Fruit fly (Drosophila melanogaster): ENCODE measurements around the gene Nufip.

The Nufip gene

dm6 chr3L:18756293-18756887, 8.2 kb upstream of the Nufip start (continued):
- no peak for TF ChIP-seq CG15479 (GFP tag; optimal IDR thresholded peaks at IDR 0.05)
- peak; percentile 73 for TF ChIP-seq CG18262 (tag; optimal IDR thresholded peaks at IDR 0.05)
- no peak for TF ChIP-seq CG8290 (GFP tag; optimal IDR thresholded peaks at IDR 0.05)
- no peak for TF ChIP-seq CG8290 (tag; optimal IDR thresholded peaks at IDR 0.05)
- TF ChIP-seq unpg (GFP tag; optimal IDR thresholded peaks at IDR 0.05): peak; percentile 39
- no peak for TF ChIP-seq pho (GFP tag; optimal IDR thresholded peaks at IDR 0.05)
- TF ChIP-seq D19A (tag; optimal IDR thresholded peaks at IDR 0.05): peak; percentile 63
- TF ChIP-seq NFAT (GFP tag; IDR thresholded peaks at IDR 0.05): no peak
- TF ChIP-seq sens (GFP tag): peak; percentile 89
- no peak for TF ChIP-seq da (GFP tag; optimal IDR thresholded peaks at IDR 0.05)
- no peak for TF ChIP-seq nau (GFP tag; optimal IDR thresholded peaks at IDR 0.05)
- TF ChIP-seq Bgb (GFP tag; IDR thresholded peaks at IDR 0.05; ENCODE audit: partially characterized antibody): no peak
- TF ChIP-seq Xbp1 (GFP tag; optimal IDR thresholded peaks at IDR 0.05): peak; percentile 51
- no peak for TF ChIP-seq Neu2 (GFP tag; optimal IDR thresholded peaks at IDR 0.05; ENCODE audit: borderline replicate concordance)
- TF ChIP-seq CG14965 (GFP tag; optimal IDR thresholded peaks at IDR 0.05; ENCODE audit: borderline replicate concordance): no peak
- peak; percentile 21; the same call in 1 of the 3 replicates for TF ChIP-seq ase (GFP tag; IDR thresholded peaks at IDR 0.05)
- peak; percentile 60 for TF ChIP-seq tap (tag; optimal IDR thresholded peaks at IDR 0.05)
- peak; percentile 83 for TF ChIP-seq phol (tag; optimal IDR thresholded peaks at IDR 0.05)
- peak; percentile 75 for TF ChIP-seq dmrt99B (tag; optimal IDR thresholded peaks at IDR 0.05)
- no peak for TF ChIP-seq fd102C (GFP tag; optimal IDR thresholded peaks at IDR 0.05)
- peak; percentile 51 for TF ChIP-seq az2 (GFP tag; optimal IDR thresholded peaks at IDR 0.05)
- peak; percentile 60 for TF ChIP-seq CG30403 (GFP tag; optimal IDR thresholded peaks at IDR 0.05)
- peak; percentile 17 for TF ChIP-seq Hmr (GFP tag; optimal IDR thresholded peaks at IDR 0.05)
- no peak for TF ChIP-seq slou (GFP tag; optimal IDR thresholded peaks at IDR 0.05)
- no peak for TF ChIP-seq pfk (GFP tag; optimal IDR thresholded peaks at IDR 0.05)
- TF ChIP-seq CG16779 (GFP tag; IDR thresholded peaks at IDR 0.05): no peak
- no peak for TF ChIP-seq CG8765 (GFP tag; IDR thresholded peaks at IDR 0.05)
- TF ChIP-seq gfzf (GFP tag; optimal IDR thresholded peaks at IDR 0.05): no peak
- TF ChIP-seq run (tag; optimal IDR thresholded peaks at IDR 0.05): no peak
- TF ChIP-seq CG3281 (GFP tag; optimal IDR thresholded peaks at IDR 0.05): peak; percentile 48
- peak; percentile 68 for TF ChIP-seq wor (GFP tag; IDR thresholded peaks at IDR 0.05)
- TF ChIP-seq fru (optimal IDR thresholded peaks at IDR 0.05): no peak
- TF ChIP-seq HmgD (GFP tag; optimal IDR thresholded peaks at IDR 0.05): no peak
- TF ChIP-seq Lpt (GFP tag; optimal IDR thresholded peaks at IDR 0.05): no peak
- no peak for TF ChIP-seq sens-2 (GFP tag; IDR thresholded peaks at IDR 0.05)
- TF ChIP-seq dm (GFP tag; optimal IDR thresholded peaks at IDR 0.05): no peak
- TF ChIP-seq kah (GFP tag; optimal IDR thresholded peaks at IDR 0.05): no peak
- TF ChIP-seq Optix (GFP tag; IDR thresholded peaks at IDR 0.05): no peak
- TF ChIP-seq CG9609 (GFP tag; optimal IDR thresholded peaks at IDR 0.05): no peak
- TF ChIP-seq NfI (GFP tag; optimal IDR thresholded peaks at IDR 0.05): peak; percentile 28
- no peak for TF ChIP-seq sima (GFP tag; optimal IDR thresholded peaks at IDR 0.05)
- TF ChIP-seq E2f2 (GFP tag; IDR thresholded peaks at IDR 0.05): peak; percentile 25; the same call in 1 of the 2 replicates
- peak; percentile 37 for TF ChIP-seq CG10366 (GFP tag; IDR thresholded peaks at IDR 0.05)
- TF ChIP-seq ewg (GFP tag; optimal IDR thresholded peaks at IDR 0.05): peak; percentile 66
- no peak for TF ChIP-seq NK7.1 (GFP tag; optimal IDR thresholded peaks at IDR 0.05)
- TF ChIP-seq Mad (GFP tag; optimal IDR thresholded peaks at IDR 0.05): no peak
- no peak for TF ChIP-seq cad (GFP tag; optimal IDR thresholded peaks at IDR 0.05)
- TF ChIP-seq ara (GFP tag; IDR thresholded peaks at IDR 0.05): no peak; the same call in 1 of the 2 replicates
- TF ChIP-seq Camta (GFP tag; optimal IDR thresholded peaks at IDR 0.05): peak; percentile 51
- no peak for TF ChIP-seq lbe (GFP tag; optimal IDR thresholded peaks at IDR 0.05)
- no peak for TF ChIP-seq wek (GFP tag; optimal IDR thresholded peaks at IDR 0.05)
- TF ChIP-seq knrl (GFP tag; IDR thresholded peaks at IDR 0.05; ENCODE audit: partially characterized antibody): no peak

Data from whole organism, embryonic.